Worm (Caenorhabditis elegans): Measurements from ENCODE around the gene cyd-1.

cyd-1 gene

ce11 chrII:12939801-12940200, 40.6 kb upstream of the cyd-1 start, which contains the start of gene arrd-10:
Gene arrd-10, plus strand, starts transcription at chrII:12940101.
- TF ChIP-seq madf-10 (tag; optimal IDR thresholded peaks at IDR 0.05) (no peak), xnd-1 (tag; optimal IDR thresholded peaks at IDR 0.05) (no peak), him-1 (tag; optimal IDR thresholded peaks at IDR 0.05) (no peak)

- TF ChIP-seq ekl-4 (GFP tag; IDR thresholded peaks at IDR 0.05), result no peak
- no peak for TF ChIP-seq Y79H2A.3 (GFP tag; conservative IDR thresholded peaks at IDR 0.05)
- TF ChIP-seq ets-4 (GFP tag; optimal IDR thresholded peaks at IDR 0.05), result no peak
- no peak for TF ChIP-seq ztf-26 (tag; optimal IDR thresholded peaks at IDR 0.05)
- no peak for TF ChIP-seq unc-130 (GFP tag; optimal IDR thresholded peaks at IDR 0.05)
- TF ChIP-seq attf-6 (GFP tag; IDR thresholded peaks at IDR 0.05), result no peak
- no peak for TF ChIP-seq ztf-6 (GFP tag; IDR thresholded peaks at IDR 0.05)
Measured at ce11 chrII:12942496-12942895, 37.9 kb upstream of the cyd-1 start.

ce11 chrII:12944587-12945126, 35.7 kb upstream of the cyd-1 start:
- TF ChIP-seq repo-1 (tag; optimal IDR thresholded peaks at IDR 0.05), result peak; percentile 98
- peak; percentile 95 for TF ChIP-seq mcd-1 (GFP tag; IDR thresholded peaks at IDR 0.05)
- TF ChIP-seq egrh-3 (GFP tag; IDR thresholded peaks at IDR 0.05), result peak; percentile 98
- TF ChIP-seq mes-4 (tag; optimal IDR thresholded peaks at IDR 0.05), result peak; percentile 89
- peak; percentile 91 for TF ChIP-seq ZK185.1 (tag; optimal IDR thresholded peaks at IDR 0.05; ENCODE audit: poor library complexity, severe bottlenecking)
- peak; percentile 80 for TF ChIP-seq Y53F4B.3 (GFP tag; IDR thresholded peaks at IDR 0.05)
- TF ChIP-seq sea-2 (GFP tag; IDR thresholded peaks at IDR 0.05), result peak; percentile 84; the same call in 1 of the 2 replicates
- peak; percentile 97 for TF ChIP-seq ets-4 (GFP tag; optimal IDR thresholded peaks at IDR 0.05)
- TF ChIP-seq K11D2.4 (GFP tag; IDR thresholded peaks at IDR 0.05), result peak; percentile 90
- peak; percentile 60 for TF ChIP-seq ccch-3 (GFP tag; optimal IDR thresholded peaks at IDR 0.05)
- peak; percentile 90; the same call in 1 of the 2 replicates for TF ChIP-seq F37B4.10 (GFP tag; IDR thresholded peaks at IDR 0.05)
- TF ChIP-seq snpc-1.1 (tag; optimal IDR thresholded peaks at IDR 0.05; ENCODE audit: insufficient read depth), result peak; percentile 98
- peak; percentile 5 for TF ChIP-seq unc-62 (GFP tag; optimal IDR thresholded peaks at IDR 0.05)
- peak; percentile 89 for TF ChIP-seq K12H6.12 (tag; optimal IDR thresholded peaks at IDR 0.05)
- peak; percentile 84 for TF ChIP-seq ceh-79 (tag; optimal IDR thresholded peaks at IDR 0.05)
- peak; percentile 68 for TF ChIP-seq madf-3 (GFP tag; IDR thresholded peaks at IDR 0.05)
- TF ChIP-seq unc-130 (GFP tag; optimal IDR thresholded peaks at IDR 0.05), result peak; percentile 92
- TF ChIP-seq ztf-26 (tag; optimal IDR thresholded peaks at IDR 0.05), result peak; percentile 96
- TF ChIP-seq B0019.2 (GFP tag; conservative IDR thresholded peaks at IDR 0.05), result peak; percentile 76
- peak; percentile 24 for TF ChIP-seq hlh-12 (tag; optimal IDR thresholded peaks at IDR 0.05)
- TF ChIP-seq ama-1 (optimal IDR thresholded peaks at IDR 0.05), result peak; percentile 100
- peak; percentile 71 to 77 for TF ChIP-seq ama-1 (GFP tag; optimal IDR thresholded peaks at IDR 0.05)
- TF ChIP-seq nhr-27 (tag; optimal IDR thresholded peaks at IDR 0.05), result peak; percentile 49
- TF ChIP-seq B0336.3 (GFP tag; IDR thresholded peaks at IDR 0.05), result peak; percentile 100
- peak; percentile 93 for TF ChIP-seq Y53G8AR.9 (GFP tag; conservative IDR thresholded peaks at IDR 0.05)
- 0 out of 2 replicates have a peak, but pooled peaks have one; percentile 78 for TF ChIP-seq F39B2.1 (GFP tag; IDR thresholded peaks at IDR 0.05)
- TF ChIP-seq egl-18 (GFP tag; IDR thresholded peaks at IDR 0.05), result peak; percentile 70; the same call in 1 of the 2 replicates
- TF ChIP-seq F23B12.7 (tag; optimal IDR thresholded peaks at IDR 0.05; ENCODE audit: insufficient read depth), result peak; percentile 95
- TF ChIP-seq let-607 (tag; optimal IDR thresholded peaks at IDR 0.05), result peak; percentile 81 to 90
- TF ChIP-seq somi-1 (GFP tag; optimal IDR thresholded peaks at IDR 0.05), result peak; percentile 93
- peak; percentile 88 for TF ChIP-seq lsl-1 (GFP tag; optimal IDR thresholded peaks at IDR 0.05)
- peak; percentile 93 for TF ChIP-seq atf-7 (tag; optimal IDR thresholded peaks at IDR 0.05)
- TF ChIP-seq C17E4.6 (GFP tag; IDR thresholded peaks at IDR 0.05), result peak; percentile 85
- peak; percentile 40 for TF ChIP-seq nhr-179 (tag; optimal IDR thresholded peaks at IDR 0.05)
- peak; percentile 97 for TF ChIP-seq nfyb-1 (GFP tag; IDR thresholded peaks at IDR 0.05)
- peak; percentile 91 for TF ChIP-seq rcor-1 (GFP tag; IDR thresholded peaks at IDR 0.05)
- TF ChIP-seq F52B5.7 (tag; optimal IDR thresholded peaks at IDR 0.05), result peak; percentile 99
- peak; percentile 93 for TF ChIP-seq sptf-2 (GFP tag; optimal IDR thresholded peaks at IDR 0.05)

Data from whole organism, young adult.